Worm (Caenorhabditis elegans): ENCODE results near the gene srxa-8.

srxa-8 gene

DNA sequence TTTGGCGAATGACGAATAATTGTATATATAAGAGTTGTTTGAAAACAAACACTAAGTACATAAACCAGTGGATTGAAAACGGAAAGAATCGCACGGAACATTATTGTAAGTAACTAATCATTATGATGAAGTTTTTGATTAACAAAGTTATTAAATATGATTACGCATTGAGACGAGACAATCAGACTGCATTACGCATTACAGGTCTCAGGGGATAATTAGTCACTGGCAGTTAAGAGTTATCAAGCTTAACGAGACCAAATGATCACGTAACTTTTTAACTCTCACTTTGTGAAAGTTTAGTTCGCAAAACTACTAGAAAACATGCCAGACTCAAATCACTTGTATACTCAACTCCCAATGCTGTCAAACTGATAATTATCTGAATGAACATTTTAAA is 5.3 kb downstream of the srxa-8 start, which contains the start of gene srd-42:
Gene srd-42, minus strand, starts transcription at position 101 of the 400 bp plus-strand sequence.
- TF ChIP-seq nhr-11 (tag; optimal IDR thresholded peaks at IDR 0.05): no peak
- TF ChIP-seq nhr-129 (tag; optimal IDR thresholded peaks at IDR 0.05): no peak
- no peak for TF ChIP-seq elt-1 (tag; optimal IDR thresholded peaks at IDR 0.05)
- no peak for TF ChIP-seq ztf-4 (tag; optimal IDR thresholded peaks at IDR 0.05)
- no peak for TF ChIP-seq unc-39 (tag; optimal IDR thresholded peaks at IDR 0.05)
- TF ChIP-seq nhr-25 (tag; optimal IDR thresholded peaks at IDR 0.05): no peak
- TF ChIP-seq lin-13 (GFP tag; optimal IDR thresholded peaks at IDR 0.05): no peak
- TF ChIP-seq mbf-1 (tag; optimal IDR thresholded peaks at IDR 0.05): no peak

DNA sequence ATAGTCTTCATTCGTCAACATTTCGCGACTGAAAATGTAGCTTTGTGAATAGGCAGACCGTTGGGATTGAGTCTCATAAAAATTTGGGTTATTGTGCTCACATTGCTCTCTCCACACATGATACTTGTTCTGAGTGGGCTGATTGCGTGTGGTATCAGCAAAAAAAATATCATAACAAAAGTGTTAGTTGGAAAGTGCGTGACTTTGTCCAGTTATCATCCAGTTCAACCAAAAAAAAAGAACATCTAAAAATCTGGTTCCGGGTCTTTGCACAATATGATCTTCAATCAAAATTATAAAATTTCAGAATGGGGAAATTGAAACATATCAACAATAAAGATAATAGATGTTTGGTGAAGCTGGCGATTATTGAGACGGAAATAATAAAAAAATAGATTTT is 8.1 kb downstream of the srxa-8 start, which contains the start of gene srd-39:
Gene srd-39, minus strand, starts transcription at position 101 of the 400 bp plus-strand sequence.
- no peak for TF ChIP-seq dmd-4 (tag; optimal IDR thresholded peaks at IDR 0.05)
- no peak for TF ChIP-seq nhr-129 (tag; optimal IDR thresholded peaks at IDR 0.05)
- TF ChIP-seq R02D3.7 (tag; optimal IDR thresholded peaks at IDR 0.05): no peak
- TF ChIP-seq ztf-11 (tag; optimal IDR thresholded peaks at IDR 0.05): no peak
- TF ChIP-seq lsy-2 (tag; optimal IDR thresholded peaks at IDR 0.05): no peak
- no peak for TF ChIP-seq nhr-237 (tag; optimal IDR thresholded peaks at IDR 0.05)
- no peak for TF ChIP-seq unc-39 (tag; optimal IDR thresholded peaks at IDR 0.05)
- TF ChIP-seq Y55F3AM.14 (GFP tag; optimal IDR thresholded peaks at IDR 0.05): no peak
- no peak for TF ChIP-seq mab-5 (tag; optimal IDR thresholded peaks at IDR 0.05)
- no peak for TF ChIP-seq ztf-1 (GFP tag; conservative IDR thresholded peaks at IDR 0.05)

DNA sequence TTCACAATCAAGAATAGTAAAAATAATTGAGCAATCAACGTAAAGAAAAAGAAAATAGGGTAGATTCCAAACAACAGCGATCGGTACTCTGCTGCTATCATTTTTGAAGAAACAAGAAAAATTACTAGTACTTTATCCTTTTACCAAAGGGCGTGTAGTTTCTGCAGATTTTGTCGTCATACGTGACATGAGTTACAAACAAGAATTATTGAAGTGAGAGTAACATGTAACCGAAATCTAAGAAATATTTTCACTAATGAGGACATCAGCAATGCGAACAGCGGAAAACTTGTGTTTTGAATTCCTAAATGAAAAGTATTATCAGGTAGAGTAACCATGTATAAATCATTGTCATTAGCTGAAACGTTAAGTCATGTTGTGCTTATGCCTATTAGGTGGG is 14.0 kb downstream of the srxa-8 start, which contains the start of gene srd-36:
Gene srd-36, minus strand, starts transcription at position 101 of the 400 bp plus-strand sequence.
- TF ChIP-seq nhr-11 (tag; optimal IDR thresholded peaks at IDR 0.05) (no peak), blmp-1 (tag; optimal IDR thresholded peaks at IDR 0.05; ENCODE audit: insufficient read depth) (no peak), peb-1 (tag; optimal IDR thresholded peaks at IDR 0.05) (no peak), mbf-1 (tag; optimal IDR thresholded peaks at IDR 0.05) (no peak), unc-39 (tag; optimal IDR thresholded peaks at IDR 0.05) (no peak)

DNA sequence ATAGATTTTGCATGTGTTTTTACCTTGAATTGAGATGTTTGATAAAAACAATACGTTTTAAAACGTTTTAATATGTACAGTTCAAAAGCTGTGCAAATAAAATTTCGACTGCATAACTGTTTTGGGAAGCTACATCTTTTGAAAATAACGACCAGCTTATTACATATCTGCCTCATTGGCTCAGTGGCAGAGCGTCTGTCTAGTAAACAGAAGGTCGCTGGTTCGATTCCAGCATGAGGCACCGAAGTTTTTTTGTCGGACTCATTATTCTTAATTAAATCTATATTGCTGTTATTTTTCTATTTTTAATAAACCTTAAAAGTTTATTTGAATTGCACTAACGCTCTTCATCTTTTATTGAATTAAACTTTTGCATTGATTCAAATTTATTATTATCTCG is 15.6 kb downstream of the srxa-8 start:
- TF ChIP-seq unc-62 (GFP tag; optimal IDR thresholded peaks at IDR 0.05): no peak
- TF ChIP-seq gmeb-1 (tag; optimal IDR thresholded peaks at IDR 0.05): no peak
- TF ChIP-seq nhr-25 (tag; optimal IDR thresholded peaks at IDR 0.05): no peak
- TF ChIP-seq lin-39 (tag; optimal IDR thresholded peaks at IDR 0.05): no peak
- no peak for TF ChIP-seq blmp-1 (tag; optimal IDR thresholded peaks at IDR 0.05; ENCODE audit: insufficient read depth)
- no peak for TF ChIP-seq crh-2 (tag; optimal IDR thresholded peaks at IDR 0.05)
- TF ChIP-seq C34F6.9 (tag; optimal IDR thresholded peaks at IDR 0.05): no peak
- TF ChIP-seq nhr-23 (tag; optimal IDR thresholded peaks at IDR 0.05): no peak
- no peak for TF ChIP-seq unc-39 (tag; optimal IDR thresholded peaks at IDR 0.05)
- TF ChIP-seq nhr-21 (tag; optimal IDR thresholded peaks at IDR 0.05): no peak
- no peak for TF ChIP-seq skn-1 (tag; optimal IDR thresholded peaks at IDR 0.05)
- TF ChIP-seq egl-27 (tag; optimal IDR thresholded peaks at IDR 0.05): no peak
- no peak for TF ChIP-seq mbf-1 (tag; optimal IDR thresholded peaks at IDR 0.05)
- TF ChIP-seq lsy-2 (tag; optimal IDR thresholded peaks at IDR 0.05): no peak
- TF ChIP-seq fos-1 (tag; optimal IDR thresholded peaks at IDR 0.05): no peak
- no peak for TF ChIP-seq nhr-6 (tag; optimal IDR thresholded peaks at IDR 0.05)
- no peak for TF ChIP-seq mdl-1 (tag; optimal IDR thresholded peaks at IDR 0.05)
- no peak for TF ChIP-seq unc-55 (GFP tag; optimal IDR thresholded peaks at IDR 0.05)
- TF ChIP-seq Y55F3AM.14 (GFP tag; optimal IDR thresholded peaks at IDR 0.05): no peak
- TF ChIP-seq elt-3 (tag; optimal IDR thresholded peaks at IDR 0.05): no peak

DNA sequence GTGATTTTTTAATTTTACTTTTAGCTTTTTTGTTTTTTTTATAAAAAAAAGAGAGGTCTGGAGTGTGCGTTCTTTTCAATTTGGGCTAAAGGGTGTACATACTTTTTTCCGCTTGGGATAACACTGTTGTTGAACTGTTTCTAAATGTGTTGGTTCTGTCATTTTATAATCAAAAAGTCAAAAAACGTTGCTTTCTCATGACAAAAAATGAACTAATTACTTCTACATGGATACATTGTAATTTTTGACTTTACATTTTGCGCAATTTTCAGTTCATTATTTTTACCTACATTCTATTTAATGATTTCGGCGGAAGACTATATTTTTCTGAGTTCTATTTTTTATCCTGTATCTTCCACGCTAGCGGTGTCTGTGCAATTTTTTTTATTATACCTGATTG is 17.1 kb downstream of the srxa-8 start, which contains the start of gene srd-38:
Gene srd-38, plus strand, starts transcription at position 301 of the 400 bp plus-strand sequence.
- TF ChIP-seq ztf-11 (tag; optimal IDR thresholded peaks at IDR 0.05): no peak
- TF ChIP-seq nhr-21 (tag; optimal IDR thresholded peaks at IDR 0.05): no peak
- TF ChIP-seq snpc-4 (tag; optimal IDR thresholded peaks at IDR 0.05): no peak
- no peak for TF ChIP-seq sma-3 (GFP tag; optimal IDR thresholded peaks at IDR 0.05)
- no peak for TF ChIP-seq lsy-2 (tag; optimal IDR thresholded peaks at IDR 0.05)
- TF ChIP-seq nhr-25 (tag; optimal IDR thresholded peaks at IDR 0.05): no peak
- no peak for TF ChIP-seq Y55F3AM.14 (GFP tag; optimal IDR thresholded peaks at IDR 0.05)
- TF ChIP-seq R02D3.7 (tag; optimal IDR thresholded peaks at IDR 0.05): no peak
- no peak for TF ChIP-seq sma-9 (GFP tag; optimal IDR thresholded peaks at IDR 0.05)
- no peak for TF ChIP-seq sma-9 (tag; optimal IDR thresholded peaks at IDR 0.05)
- no peak for TF ChIP-seq C34F6.9 (tag; optimal IDR thresholded peaks at IDR 0.05)
- no peak for TF ChIP-seq ceh-16 (tag; optimal IDR thresholded peaks at IDR 0.05)
- TF ChIP-seq blmp-1 (tag; optimal IDR thresholded peaks at IDR 0.05; ENCODE audit: insufficient read depth): no peak
- TF ChIP-seq ztf-1 (GFP tag; conservative IDR thresholded peaks at IDR 0.05): no peak

Measured in whole organism, L2 larva.